Worm (Caenorhabditis elegans): Measurements from ENCODE around the gene tat-1.

- TF ChIP-seq ztf-11 (tag; optimal IDR thresholded peaks at IDR 0.05) (no peak), ces-1 (GFP tag; optimal IDR thresholded peaks at IDR 0.05) (no peak), nhr-237 (tag; optimal IDR thresholded peaks at IDR 0.05) (no peak), saeg-2 (GFP tag; IDR thresholded peaks at IDR 0.05) (no peak), Y75B8A.6 (GFP tag; IDR thresholded peaks at IDR 0.05) (no peak), zfp-3 (GFP tag; conservative IDR thresholded peaks at IDR 0.05) (no peak), lin-38 (GFP tag; IDR thresholded peaks at IDR 0.05) (peak; percentile 67), nhr-77 (tag; optimal IDR thresholded peaks at IDR 0.05) (no peak), unc-62 (GFP tag; optimal IDR thresholded peaks at IDR 0.05 in 1 of 2) (no peak), unc-62 (tag; optimal IDR thresholded peaks at IDR 0.05) (no peak), pha-4 (GFP tag; IDR thresholded peaks at IDR 0.05) (no peak), pha-4 (tag; optimal IDR thresholded peaks at IDR 0.05) (no peak), mdl-1 (tag; optimal IDR thresholded peaks at IDR 0.05) (no peak), nhr-11 (tag; optimal IDR thresholded peaks at IDR 0.05) (no peak), fkh-10 (GFP tag; optimal IDR thresholded peaks at IDR 0.05) (no peak)
Measured at ce11 chrIII:12455651-12456420, 34.3 kb upstream of the tat-1 start.
